Fruit fly (Drosophila melanogaster): ENCODE measurements around the gene CG3335.

The CG3335 gene

dm6 chr3L:9601225-9601624 is 22.8 kb upstream of the CG3335 start, which contains the start of the genes CG3088 and CG3306:
TSS of gene CG3088 (minus strand) at chr3L:9601325.
TSS of gene CG3306 (plus strand) at chr3L:9601523.
- TF ChIP-seq CG16779 (tag; optimal IDR thresholded peaks at IDR 0.05) (no peak), dac (GFP tag; optimal IDR thresholded peaks at IDR 0.05) (no peak), OdsH (GFP tag; optimal IDR thresholded peaks at IDR 0.05) (no peak), eg (GFP tag; IDR thresholded peaks at IDR 0.05) (no peak), CG3032 (tag; optimal IDR thresholded peaks at IDR 0.05) (no peak), CG9139 (GFP tag; optimal IDR thresholded peaks at IDR 0.05) (no peak), vri (GFP tag; optimal IDR thresholded peaks at IDR 0.05) (no peak), CG6854 (GFP tag; optimal IDR thresholded peaks at IDR 0.05) (no peak), ss (GFP tag; optimal IDR thresholded peaks at IDR 0.05) (no peak), Hr4 (GFP tag; optimal IDR thresholded peaks at IDR 0.05) (no peak), Hr38 (GFP tag; optimal IDR thresholded peaks at IDR 0.05) (no peak), spab (GFP tag; optimal IDR thresholded peaks at IDR 0.05) (no peak), svp (GFP tag) (no peak), CG3919 (GFP tag; optimal IDR thresholded peaks at IDR 0.05) (no peak), Ets96B (tag; optimal IDR thresholded peaks at IDR 0.05) (no peak), CG11294 (GFP tag; IDR thresholded peaks at IDR 0.05) (no peak), fd85E (GFP tag; optimal IDR thresholded peaks at IDR 0.05) (no peak), CG10631 (GFP tag; optimal IDR thresholded peaks at IDR 0.05) (no peak)

- TF ChIP-seq CG16779 (tag; optimal IDR thresholded peaks at IDR 0.05), result no peak
- no peak for TF ChIP-seq CG6808 (GFP tag; optimal IDR thresholded peaks at IDR 0.05)
- peak; percentile 27 for TF ChIP-seq lz (GFP tag; optimal IDR thresholded peaks at IDR 0.05)
- TF ChIP-seq CG11902 (GFP tag; optimal IDR thresholded peaks at IDR 0.05), result peak; percentile 20
- TF ChIP-seq Blimp-1 (GFP tag; optimal IDR thresholded peaks at IDR 0.05), result peak; percentile 75
- peak; percentile 19 for TF ChIP-seq CG3919 (GFP tag; optimal IDR thresholded peaks at IDR 0.05)
- TF ChIP-seq cyc (GFP tag; optimal IDR thresholded peaks at IDR 0.05), result peak; percentile 64
- TF ChIP-seq CG11762 (GFP tag; optimal IDR thresholded peaks at IDR 0.05; ENCODE audit: insufficient read depth), result no peak
- TF ChIP-seq CG31627 (GFP tag; optimal IDR thresholded peaks at IDR 0.05), result no peak
- no peak for TF ChIP-seq topi (GFP tag; optimal IDR thresholded peaks at IDR 0.05)
- TF ChIP-seq acj6 (GFP tag; optimal IDR thresholded peaks at IDR 0.05), result no peak
- TF ChIP-seq Hr38 (GFP tag; optimal IDR thresholded peaks at IDR 0.05), result no peak
- TF ChIP-seq CG11294 (GFP tag; IDR thresholded peaks at IDR 0.05), result no peak
- TF ChIP-seq CG6854 (GFP tag; optimal IDR thresholded peaks at IDR 0.05), result no peak
Measured at dm6 chr3L:9613960-9614588, 10.0 kb upstream of the CG3335 start.

- TF ChIP-seq CG7368 (GFP tag; optimal IDR thresholded peaks at IDR 0.05) (no peak), vri (GFP tag; optimal IDR thresholded peaks at IDR 0.05) (peak; percentile 15), dsx (GFP tag; optimal IDR thresholded peaks at IDR 0.05; ENCODE audit: poor library complexity, severe bottlenecking) (peak; percentile 97), eg (GFP tag; IDR thresholded peaks at IDR 0.05) (peak; percentile 51; the same call in 1 of the 3 replicates), salr (GFP tag; optimal IDR thresholded peaks at IDR 0.05) (no peak), Ets96B (tag; optimal IDR thresholded peaks at IDR 0.05) (peak; percentile 10), fd85E (GFP tag; optimal IDR thresholded peaks at IDR 0.05) (peak; percentile 25), Ets21C (GFP tag; optimal IDR thresholded peaks at IDR 0.05) (no peak), esn (GFP tag; optimal IDR thresholded peaks at IDR 0.05) (peak; percentile 8), svp (GFP tag) (peak; percentile 82), CG9139 (GFP tag; optimal IDR thresholded peaks at IDR 0.05) (peak; percentile 27), CG6808 (GFP tag; optimal IDR thresholded peaks at IDR 0.05) (peak; percentile 24), net (GFP tag; optimal IDR thresholded peaks at IDR 0.05) (peak; percentile 12), CG15336 (GFP tag; IDR thresholded peaks at IDR 0.05) (peak; percentile 30; the same call in 1 of the 2 replicates), CG6792 (GFP tag; optimal IDR thresholded peaks at IDR 0.05) (peak; percentile 12), CG6854 (GFP tag; optimal IDR thresholded peaks at IDR 0.05) (no peak), Hr38 (GFP tag; optimal IDR thresholded peaks at IDR 0.05) (no peak), fkh (GFP tag; optimal IDR thresholded peaks at IDR 0.05) (peak; percentile 80), ss (GFP tag; optimal IDR thresholded peaks at IDR 0.05) (peak; percentile 12 to 53), acj6 (GFP tag; optimal IDR thresholded peaks at IDR 0.05) (no peak), Eip78C (GFP tag) (peak; percentile 67), CG16779 (tag; optimal IDR thresholded peaks at IDR 0.05) (peak; percentile 30), Blimp-1 (GFP tag; optimal IDR thresholded peaks at IDR 0.05) (peak; percentile 52), lz (GFP tag; optimal IDR thresholded peaks at IDR 0.05) (no peak), CG1621 (tag; optimal IDR thresholded peaks at IDR 0.05) (peak; percentile 39), CG10669 (GFP tag; optimal IDR thresholded peaks at IDR 0.05) (no peak), CG8119 (GFP tag; IDR thresholded peaks at IDR 0.05) (peak; percentile 59; the same call in 2 of the 3 replicates), CG34406 (GFP tag; optimal IDR thresholded peaks at IDR 0.05) (peak; percentile 6), CG6163 (GFP tag; IDR thresholded peaks at IDR 0.05) (peak; percentile 56; the same call in 2 of the 3 replicates), cyc (GFP tag; optimal IDR thresholded peaks at IDR 0.05) (no peak)
Measured at dm6 chr3L:9614589-9615442, 9.2 kb upstream of the CG3335 start, which contains the start of gene LanB2. TSS of gene LanB2 (plus strand) at chr3L:9614914.

Data from whole organism, prepupa.